Fruit fly (Drosophila melanogaster) whole organism, embryonic: Measurements from ENCODE around the gene gkt.

ENCODE experiments used
- Bteb2 ChIP-seq: fragments of 200-800 bp; sonication (Bioruptor generic); optimal IDR thresholded peaks from 2 replicates; lab custom pipeline; 2016; ENCODE audit warnings: missing biosample characterization, missing genetic modification characterization
- CG10267 ChIP-seq: fragments of 200-800 bp; sonication (Bioruptor generic); optimal IDR thresholded peaks from 2 replicates; lab custom pipeline; 2018; ENCODE audit warnings: missing biosample characterization, mild to moderate bottlenecking, missing genetic modification characterization, moderate library complexity
- CG10321 ChIP-seq: fragments of 200-800 bp; sonication (Bioruptor generic); IDR thresholded peaks from 2 replicates; pipeline ENCODE4 v1.3.6; 2022; ENCODE audit warnings: missing biosample characterization, missing genetic modification characterization
- CG12659 ChIP-seq: fragments of 200-800 bp; sonication (Bioruptor generic); optimal IDR thresholded peaks from 3 replicates; lab custom pipeline; 2017; ENCODE audit warnings: mild to moderate bottlenecking, missing biosample characterization, missing genetic modification reagents, missing genetic modification characterization
- CG14710 ChIP-seq: fragments of 200-800 bp; sonication (Bioruptor generic); optimal IDR thresholded peaks from 3 replicates; lab custom pipeline; 2019; ENCODE audit warnings: missing biosample characterization, mild to moderate bottlenecking, missing genetic modification characterization, moderate library complexity
- CG15011 ChIP-seq: fragments of 200-800 bp; sonication (Bioruptor generic); optimal IDR thresholded peaks from 3 replicates; lab custom pipeline; 2018; ENCODE audit warnings: missing biosample characterization, mild to moderate bottlenecking, missing genetic modification characterization
- CG1529 ChIP-seq: fragments of 200-800 bp; sonication (Bioruptor generic); optimal IDR thresholded peaks from 3 replicates; lab custom pipeline; 2018; ENCODE audit warnings: missing biosample characterization, missing genetic modification characterization
- CG16779 ChIP-seq: fragments of 200-800 bp; sonication (Bioruptor generic); IDR thresholded peaks from 2 replicates; pipeline ENCODE4 v1.3.6; 2022; ENCODE audit warnings: missing biosample characterization, missing genetic modification characterization
- CG16813 ChIP-seq: fragments of 200-800 bp; sonication (Bioruptor generic); IDR thresholded peaks from 3 replicates; pipeline ENCODE4 v1.3.6; 2022; ENCODE audit warnings: missing biosample characterization, missing genetic modification characterization; ENCODE audit not compliant: partially characterized antibody
- CG17186 ChIP-seq: fragments of 200-800 bp; sonication (Bioruptor generic); optimal IDR thresholded peaks from 3 replicates; lab custom pipeline; 2017; ENCODE audit warnings: missing biosample characterization, missing genetic modification reagents, missing genetic modification characterization
- CG17328 ChIP-seq: fragments of 200-800 bp; sonication (Bioruptor generic); IDR thresholded peaks from 2 replicates; pipeline ENCODE4 v1.3.6; 2022; ENCODE audit warnings: missing biosample characterization, missing genetic modification characterization
- CG30020 ChIP-seq: fragments of 200-800 bp; optimal IDR thresholded peaks from 2 replicates; lab custom pipeline; 2019; ENCODE audit warnings: missing biosample characterization, mild to moderate bottlenecking, missing genetic modification characterization, moderate library complexity
- CG34224 ChIP-seq: fragments of 200-800 bp; sonication (Bioruptor generic); IDR thresholded peaks from 3 replicates; pipeline ENCODE4 v1.3.6; 2022; ENCODE audit warnings: missing biosample characterization, missing genetic modification characterization; ENCODE audit not compliant: partially characterized antibody
- CG42726 ChIP-seq: fragments of 200-800 bp; sonication (Bioruptor generic); IDR thresholded peaks from 2 replicates; pipeline ENCODE4 v1.3.6; 2022; ENCODE audit warnings: missing biosample characterization, missing genetic modification characterization; ENCODE audit not compliant: partially characterized antibody
- CG5180 ChIP-seq: fragments of 200-800 bp; sonication (Bioruptor generic); optimal IDR thresholded peaks from 3 replicates; lab custom pipeline; 2017; ENCODE audit warnings: missing biosample characterization, missing genetic modification characterization, mild to moderate bottlenecking, moderate library complexity, missing genetic modification reagents
- CG5953 ChIP-seq: fragments of 200-800 bp; sonication (Bioruptor generic); IDR thresholded peaks from 2 replicates; pipeline ENCODE4 v1.3.6; 2022; ENCODE audit warnings: missing biosample characterization, missing genetic modification characterization
- CG6654 ChIP-seq: fragments of 200-800 bp; sonication (Bioruptor generic); optimal IDR thresholded peaks from 2 replicates; lab custom pipeline; 2017; ENCODE audit warnings: missing biosample characterization, mild to moderate bottlenecking, missing genetic modification characterization
- CG7357 ChIP-seq: fragments of 200-800 bp; sonication (Bioruptor generic); IDR thresholded peaks from 3 replicates; pipeline ENCODE4 v1.3.6; 2022; ENCODE audit warnings: missing biosample characterization, missing genetic modification characterization
- CG7987 ChIP-seq: fragments of 200-800 bp; sonication (Bioruptor generic); optimal IDR thresholded peaks from 2 replicates; lab custom pipeline; 2018; ENCODE audit warnings: missing biosample characterization, mild to moderate bottlenecking, missing genetic modification characterization, moderate library complexity
- CG8290 ChIP-seq, 3 experiments: fragments of 200-800 bp; sonication (Bioruptor generic); optimal IDR thresholded peaks; 2 replicates each; lab custom pipeline; 2016 to 2019; ENCODE audit warnings: missing biosample characterization in 3 of 3, missing genetic modification characterization in 3 of 3, mild to moderate bottlenecking in 2 of 3, moderate library complexity in 1 of 3
- Chrac-16 ChIP-seq: fragments of 200-800 bp; sonication (Bioruptor generic); optimal IDR thresholded peaks from 3 replicates; lab custom pipeline; 2016; ENCODE audit warnings: missing biosample characterization, missing genetic modification characterization
- Dip3 ChIP-seq: fragments of 200-800 bp; sonication (Bioruptor generic); optimal IDR thresholded peaks from 3 replicates; lab custom pipeline; 2016; ENCODE audit warnings: missing biosample characterization, missing genetic modification characterization
- Dll ChIP-seq: fragments of 200-800 bp; sonication (Bioruptor generic); IDR thresholded peaks from 4 replicates; pipeline ENCODE4 v1.3.6; 2022; ENCODE audit warnings: missing biosample characterization, missing genetic modification characterization; ENCODE audit not compliant: partially characterized antibody
- Ets65A ChIP-seq: fragments of 200-800 bp; sonication (Bioruptor generic); peaks from one replicate; lab custom pipeline; 2016; ENCODE audit warnings: missing biosample characterization, missing genetic modification characterization
- Fer2 ChIP-seq: fragments of 200-800 bp; sonication (Bioruptor generic); optimal IDR thresholded peaks from 2 replicates; lab custom pipeline; 2018; ENCODE audit warnings: missing biosample characterization, mild to moderate bottlenecking, missing genetic modification characterization, moderate library complexity
- HLH3B ChIP-seq: fragments of 200-800 bp; sonication (Bioruptor generic); IDR thresholded peaks from 2 replicates; pipeline ENCODE4 v1.3.6; 2022; ENCODE audit warnings: missing biosample characterization, missing genetic modification characterization
- HmgZ ChIP-seq: fragments of 200-800 bp; sonication (Bioruptor generic); optimal IDR thresholded peaks from 2 replicates; lab custom pipeline; 2018; ENCODE audit warnings: missing biosample characterization, mild to moderate bottlenecking, missing genetic modification characterization
- Nf-YB ChIP-seq: fragments of 200-800 bp; sonication (Bioruptor generic); optimal IDR thresholded peaks from 3 replicates; lab custom pipeline; 2019; ENCODE audit warnings: missing biosample characterization, mild to moderate bottlenecking, missing genetic modification characterization, moderate library complexity
- PHDP ChIP-seq: fragments of 200-800 bp; sonication (Bioruptor generic); optimal IDR thresholded peaks from 3 replicates; lab custom pipeline; 2018; ENCODE audit warnings: missing biosample characterization, mild to moderate bottlenecking, missing genetic modification characterization, moderate library complexity
- Scr ChIP-seq: fragments of 200-800 bp; sonication (Bioruptor generic); IDR thresholded peaks from 2 replicates; pipeline ENCODE4 v1.3.6; 2022; ENCODE audit warnings: missing biosample characterization, missing genetic modification characterization; ENCODE audit not compliant: partially characterized antibody
- Six4 ChIP-seq: fragments of 200-800 bp; sonication (Bioruptor generic); optimal IDR thresholded peaks from 2 replicates; lab custom pipeline; 2016; ENCODE audit warnings: missing biosample characterization, missing genetic modification characterization
- bab2 ChIP-seq: fragments of 200-800 bp; sonication (Bioruptor generic); optimal IDR thresholded peaks from 2 replicates; lab custom pipeline; 2016; ENCODE audit warnings: missing biosample characterization, missing genetic modification characterization
- dati ChIP-seq: fragments of 200-800 bp; sonication (Bioruptor generic); IDR thresholded peaks from 2 replicates; pipeline ENCODE4 v1.3.6; 2022; ENCODE audit warnings: missing biosample characterization, missing genetic modification characterization
- disco-r ChIP-seq: fragments of 200-800 bp; sonication (Bioruptor generic); optimal IDR thresholded peaks from 2 replicates; lab custom pipeline; 2016; ENCODE audit warnings: missing biosample characterization, missing genetic modification characterization
- dm ChIP-seq: fragments of 200-800 bp; sonication (Bioruptor generic); optimal IDR thresholded peaks from 3 replicates; lab custom pipeline; 2016; ENCODE audit warnings: missing biosample characterization, missing genetic modification characterization
- emc ChIP-seq: fragments of 200-800 bp; sonication (Bioruptor generic); optimal IDR thresholded peaks from 2 replicates; lab custom pipeline; 2016; ENCODE audit warnings: missing biosample characterization, missing genetic modification characterization
- ewg ChIP-seq: fragments of 200-800 bp; sonication (Bioruptor generic); optimal IDR thresholded peaks from 3 replicates; lab custom pipeline; 2017; ENCODE audit warnings: mild to moderate bottlenecking, missing biosample characterization, missing genetic modification reagents, missing genetic modification characterization
- fd64A ChIP-seq: fragments of 200-800 bp; sonication (Bioruptor generic); optimal IDR thresholded peaks from 3 replicates; lab custom pipeline; 2018; ENCODE audit warnings: missing biosample characterization, mild to moderate bottlenecking, missing genetic modification characterization
- her ChIP-seq: fragments of 200-800 bp; sonication (Bioruptor generic); optimal IDR thresholded peaks from 2 replicates; lab custom pipeline; 2016; ENCODE audit warnings: missing biosample characterization, missing genetic modification characterization
- jigr1 ChIP-seq: fragments of 200-800 bp; sonication (Bioruptor generic); IDR thresholded peaks from 3 replicates; pipeline ENCODE4 v1.3.6; 2022; ENCODE audit warnings: missing biosample characterization, missing genetic modification characterization
- lbe ChIP-seq: fragments of 200-800 bp; sonication (Bioruptor generic); optimal IDR thresholded peaks from 2 replicates; lab custom pipeline; 2016; ENCODE audit warnings: missing biosample characterization, mild to moderate bottlenecking, missing genetic modification characterization
- lilli ChIP-seq: fragments of 200-800 bp; sonication (Bioruptor generic); optimal IDR thresholded peaks from 3 replicates; lab custom pipeline; 2016; ENCODE audit warnings: missing biosample characterization, missing genetic modification characterization
- lmd ChIP-seq: fragments of 200-800 bp; sonication (Bioruptor generic); IDR thresholded peaks from 2 replicates; pipeline ENCODE4 v1.3.6; 2022; ENCODE audit warnings: missing biosample characterization, missing genetic modification characterization
- odd ChIP-seq: fragments of 200-800 bp; sonication (Bioruptor generic); optimal IDR thresholded peaks from 2 replicates; lab custom pipeline; 2017; ENCODE audit warnings: missing biosample characterization, mild to moderate bottlenecking, missing genetic modification characterization
- ranshi ChIP-seq: fragments of 200-800 bp; sonication (Bioruptor generic); IDR thresholded peaks from 2 replicates; pipeline ENCODE4 v1.3.6; 2022; ENCODE audit warnings: missing biosample characterization, missing genetic modification characterization
- seq ChIP-seq: fragments of 200-800 bp; sonication (Bioruptor generic); IDR thresholded peaks from 2 replicates; pipeline ENCODE4 v1.3.6; 2022; ENCODE audit warnings: missing biosample characterization, missing genetic modification characterization
- sisA ChIP-seq: fragments of 200-800 bp; sonication (Bioruptor generic); IDR thresholded peaks from 2 replicates; pipeline ENCODE4 v1.3.6; 2022; ENCODE audit warnings: missing biosample characterization, missing genetic modification characterization
- vnd ChIP-seq: fragments of 200-800 bp; sonication (Bioruptor generic); IDR thresholded peaks from 3 replicates; pipeline ENCODE4 v1.3.6; 2022; ENCODE audit warnings: missing biosample characterization, missing genetic modification characterization; ENCODE audit not compliant: partially characterized antibody

The gkt gene

DNA sequence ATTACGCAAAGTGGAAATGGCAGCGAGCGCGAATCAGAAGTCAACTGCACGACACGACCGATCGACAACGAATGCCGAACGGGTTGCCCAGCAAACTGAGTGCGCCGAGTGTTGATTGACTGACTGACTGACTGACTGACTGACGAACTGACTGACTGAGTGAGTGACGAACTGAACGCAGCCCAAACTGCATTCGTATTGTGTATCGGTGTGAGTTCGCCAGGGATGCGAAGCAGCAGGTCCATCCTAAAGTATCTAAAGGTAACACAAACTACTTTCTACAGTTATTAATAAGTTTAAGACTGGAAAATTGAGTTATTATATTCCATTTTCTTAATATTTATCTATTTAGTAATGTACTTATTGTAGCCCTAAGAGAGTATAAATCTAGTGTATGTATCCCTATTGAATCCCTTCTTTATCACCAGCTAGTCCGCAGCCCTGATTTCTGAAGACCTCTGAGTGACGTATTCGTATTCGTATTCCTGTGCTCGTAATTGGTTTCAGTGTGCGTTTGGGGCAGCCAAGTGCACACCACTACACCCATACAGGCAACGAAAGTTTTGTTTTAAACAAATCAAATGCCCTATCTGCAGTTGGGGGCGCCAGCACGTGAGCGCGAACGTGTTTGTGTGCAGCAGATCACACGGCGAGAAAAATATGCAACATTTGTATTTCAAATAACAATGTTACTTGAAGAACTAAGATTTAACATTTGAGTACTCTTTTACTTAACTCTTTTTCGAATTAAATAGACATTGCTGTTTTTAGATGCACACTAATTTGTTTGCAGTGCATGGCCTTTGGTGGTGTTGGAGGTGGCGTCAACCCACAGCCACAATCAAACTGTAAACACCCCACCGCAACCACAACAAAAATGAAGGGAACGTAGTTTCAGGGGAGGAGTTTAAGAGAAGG, 6.8 kb upstream of the gkt start (continued):
- TF ChIP-seq Fer2 (tag; lab: Kevin White, UChicago) = peak; percentile 75
- TF ChIP-seq fd64A (GFP tag; lab: Kevin White, UChicago) = peak; percentile 96
- no peak for TF ChIP-seq Dll (GFP tag; lab: Robert Waterston, UW)
- TF ChIP-seq lilli (GFP tag; lab: Kevin White, UChicago) = peak; percentile 89
- peak; percentile 98 for TF ChIP-seq sisA (GFP tag; lab: Robert Waterston, UW)
- peak; percentile 92 for TF ChIP-seq her (GFP tag; lab: Kevin White, UChicago)
- no peak for TF ChIP-seq CG34224 (GFP tag; lab: Robert Waterston, UW)
- TF ChIP-seq jigr1 = peak; percentile 92
- TF ChIP-seq Scr (GFP tag; lab: Robert Waterston, UW) = no peak
- peak; percentile 97 for TF ChIP-seq CG17328 (GFP tag; lab: Robert Waterston, UW)
- TF ChIP-seq CG7357 (GFP tag; lab: Robert Waterston, UW) = peak; percentile 85
- TF ChIP-seq Bteb2 (GFP tag; lab: Kevin White, UChicago) = peak; percentile 80
- peak; percentile 91 for TF ChIP-seq Chrac-16
- peak; percentile 90 for TF ChIP-seq dati (GFP tag; lab: Robert Waterston, UW)
- peak; percentile 96 for TF ChIP-seq HLH3B
- peak; percentile 95 for TF ChIP-seq ranshi
- peak; percentile 5 for TF ChIP-seq lbe
- TF ChIP-seq CG8290 (GFP tag; optimal IDR thresholded peaks at IDR 0.05; lab: Kevin White, UChicago) = peak; percentile 82
- TF ChIP-seq CG8290 (tag; optimal IDR thresholded peaks at IDR 0.05; lab: Kevin White, UChicago) = peak; percentile 56 to 97
- TF ChIP-seq dm = peak; percentile 89
- TF ChIP-seq Six4 (GFP tag; lab: Kevin White, UChicago) = peak; percentile 95
- peak; percentile 91 for TF ChIP-seq CG5180
- peak; percentile 88 for TF ChIP-seq CG10267 (tag; lab: Kevin White, UChicago)
- TF ChIP-seq disco-r (GFP tag; lab: Kevin White, UChicago) = peak; percentile 91
- peak; percentile 87 for TF ChIP-seq CG7987 (GFP tag; lab: Kevin White, UChicago)
- TF ChIP-seq ewg (GFP tag; lab: Kevin White, UChicago) = peak; percentile 93
- TF ChIP-seq Ets65A (GFP tag; lab: Kevin White, UChicago) = peak; percentile 99
- TF ChIP-seq seq (GFP tag; lab: Robert Waterston, UW) = peak; percentile 88
- peak; percentile 72 for TF ChIP-seq emc (GFP tag; lab: Kevin White, UChicago)
- TF ChIP-seq CG15011 (GFP tag; lab: Kevin White, UChicago) = peak; percentile 82
- TF ChIP-seq CG42726 = no peak
- no peak for TF ChIP-seq CG16813 (GFP tag; lab: Robert Waterston, UW)
- peak; percentile 82 for TF ChIP-seq CG17186 (GFP tag; lab: Kevin White, UChicago)
- TF ChIP-seq CG6654 (GFP tag; lab: Kevin White, UChicago) = peak; percentile 84
- TF ChIP-seq Nf-YB (GFP tag; lab: Kevin White, UChicago) = peak; percentile 70
- TF ChIP-seq CG14710 (tag; lab: Kevin White, UChicago) = peak; percentile 93
- peak; percentile 71 for TF ChIP-seq CG30020 (tag; lab: Kevin White, UChicago)
- peak; percentile 85 for TF ChIP-seq HmgZ (tag; lab: Kevin White, UChicago)
- TF ChIP-seq Dip3 (GFP tag; lab: Kevin White, UChicago) = peak; percentile 76
- peak; percentile 88 for TF ChIP-seq PHDP (tag; lab: Kevin White, UChicago)
- TF ChIP-seq CG16779 (GFP tag; lab: Robert Waterston, UW) = peak; percentile 79
- TF ChIP-seq CG10321 = peak; percentile 72
- peak; percentile 89 for TF ChIP-seq CG12659 (GFP tag; lab: Kevin White, UChicago)
- peak; percentile 93 for TF ChIP-seq CG1529 (GFP tag; lab: Kevin White, UChicago)
- peak; percentile 96 for TF ChIP-seq bab2 (GFP tag; lab: Kevin White, UChicago)
- peak; percentile 97 for TF ChIP-seq CG5953 (GFP tag; lab: Robert Waterston, UW)
- TF ChIP-seq vnd = no peak
- peak; percentile 85 for TF ChIP-seq odd (GFP tag; lab: Kevin White, UChicago)
- TF ChIP-seq lmd (GFP tag; lab: Robert Waterston, UW) = peak; percentile 91
